Fruit fly (Drosophila melanogaster): ENCODE results near the gene Bdbt.
A peak's percentile ranks its signal among the peaks of the same experiment; 100 is the strongest.

The Bdbt gene

DNA sequence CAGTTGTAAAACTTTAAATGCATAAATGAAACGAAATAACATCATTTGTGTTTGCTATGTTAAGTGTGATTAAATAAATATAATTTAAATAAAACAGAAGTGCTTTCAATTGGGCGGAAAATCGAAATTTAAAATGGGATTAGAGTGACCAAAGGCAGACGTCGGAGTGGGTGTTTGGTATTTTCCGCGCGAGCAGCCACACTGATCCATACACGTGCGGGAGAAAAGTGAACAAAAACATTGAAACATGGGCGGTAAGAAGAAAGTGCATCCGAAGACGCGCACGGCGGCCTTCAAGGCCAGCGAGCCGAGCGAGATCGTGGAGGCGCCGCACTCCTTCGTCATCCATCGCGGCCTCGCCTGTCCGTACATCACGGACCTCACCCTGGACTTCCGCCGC lies 2.6 kb downstream of the Bdbt start, which contains the start of gene ppan (continued):
- TF ChIP-seq CG15601 (tag; optimal IDR thresholded peaks at IDR 0.05) (no peak), CG13287 (GFP tag; IDR thresholded peaks at IDR 0.05; ENCODE audit: partially characterized antibody) (peak; percentile 64), crc (GFP tag; optimal IDR thresholded peaks at IDR 0.05) (no peak), jigr1 (GFP tag; IDR thresholded peaks at IDR 0.05) (no peak), CG6854 (GFP tag; optimal IDR thresholded peaks at IDR 0.05) (no peak), gem (tag; optimal IDR thresholded peaks at IDR 0.05) (no peak), CG12769 (tag; optimal IDR thresholded peaks at IDR 0.05) (no peak), lmd (GFP tag; IDR thresholded peaks at IDR 0.05) (no peak), CG6765 (GFP tag; optimal IDR thresholded peaks at IDR 0.05) (no peak), Rx (GFP tag; IDR thresholded peaks at IDR 0.05) (no peak), CG43689 (GFP tag; IDR thresholded peaks at IDR 0.05) (no peak), CTCF (GFP tag; optimal IDR thresholded peaks at IDR 0.05) (peak; percentile 41), CG3281 (GFP tag; optimal IDR thresholded peaks at IDR 0.05) (no peak), ci (GFP tag; IDR thresholded peaks at IDR 0.05) (peak; percentile 30; the same call in 1 of the 3 replicates), Side (GFP tag; optimal IDR thresholded peaks at IDR 0.05) (no peak), Poxn (GFP tag; IDR thresholded peaks at IDR 0.05) (no peak), Hand (GFP tag; optimal IDR thresholded peaks at IDR 0.05) (no peak), CG3847 (GFP tag; IDR thresholded peaks at IDR 0.05) (peak; percentile 53; the same call in 1 of the 2 replicates), lov (optimal IDR thresholded peaks at IDR 0.05) (no peak), lov (GFP tag; IDR thresholded peaks at IDR 0.05) (no peak), CG4707 (GFP tag; optimal IDR thresholded peaks at IDR 0.05) (no peak), sr (GFP tag; IDR thresholded peaks at IDR 0.05) (no peak), CG13894 (tag; optimal IDR thresholded peaks at IDR 0.05) (no peak), CG11695 (GFP tag; IDR thresholded peaks at IDR 0.05) (no peak), Xrp1 (GFP tag; IDR thresholded peaks at IDR 0.05) (0 out of 2 replicates have a peak, but pooled peaks have one; percentile 13), CG11085 (GFP tag; IDR thresholded peaks at IDR 0.05) (no peak), CG2129 (GFP tag; IDR thresholded peaks at IDR 0.05; ENCODE audit: partially characterized antibody) (no peak), Opbp (GFP tag; IDR thresholded peaks at IDR 0.05; ENCODE audit: partially characterized antibody) (peak; percentile 17; the same call in 1 of the 3 replicates), CG8089 (GFP tag; optimal IDR thresholded peaks at IDR 0.05) (no peak), dpn (GFP tag; optimal IDR thresholded peaks at IDR 0.05) (no peak), Ptx1 (GFP tag; IDR thresholded peaks at IDR 0.05) (no peak), CG15073 (GFP tag; optimal IDR thresholded peaks at IDR 0.05) (no peak), cad (GFP tag; optimal IDR thresholded peaks at IDR 0.05) (no peak), dmrt11E (tag; optimal IDR thresholded peaks at IDR 0.05) (no peak), Dip3 (GFP tag; optimal IDR thresholded peaks at IDR 0.05) (no peak), repo (GFP tag; optimal IDR thresholded peaks at IDR 0.05) (no peak), CG17359 (tag; optimal IDR thresholded peaks at IDR 0.05) (no peak), CG10147 (GFP tag; optimal IDR thresholded peaks at IDR 0.05) (no peak), mld (GFP tag; IDR thresholded peaks at IDR 0.05; ENCODE audit: partially characterized antibody) (no peak), Jarid2 (GFP tag; optimal IDR thresholded peaks at IDR 0.05) (no peak), NC2α (GFP tag; optimal IDR thresholded peaks at IDR 0.05) (no peak), CG4424 (GFP tag; optimal IDR thresholded peaks at IDR 0.05) (no peak), CG10959 (GFP tag; IDR thresholded peaks at IDR 0.05) (no peak), CG7786 (GFP tag; optimal IDR thresholded peaks at IDR 0.05) (no peak), Neu2 (GFP tag; optimal IDR thresholded peaks at IDR 0.05; ENCODE audit: borderline replicate concordance) (no peak), CG8281 (tag; optimal IDR thresholded peaks at IDR 0.05) (no peak), Mrtf (GFP tag; IDR thresholded peaks at IDR 0.05) (no peak), vfl (GFP tag; optimal IDR thresholded peaks at IDR 0.05) (no peak), HmgZ (tag; optimal IDR thresholded peaks at IDR 0.05) (peak; percentile 23), CG12155 (GFP tag; optimal IDR thresholded peaks at IDR 0.05) (no peak), Dad (GFP tag; optimal IDR thresholded peaks at IDR 0.05) (no peak), CG33557 (GFP tag; optimal IDR thresholded peaks at IDR 0.05) (no peak), CG6254 (GFP tag; optimal IDR thresholded peaks at IDR 0.05) (no peak)
